Worm (Caenorhabditis elegans) whole organism, L2 larva: ENCODE data around the gene Y105C5A.1272.
"Not testable (repeated sequence)": the region's sequence is repeated elsewhere in the genome, so short reads cannot be mapped to it uniquely, and the experiment has no call there.

Experiments
- aly-2 ChIP-seq: fragments of 150-350 bp; optimal IDR thresholded peaks from 2 replicates; lab custom pipeline; 2014; ENCODE audit warnings: missing biosample characterization, missing genetic modification characterization
- ceh-82 ChIP-seq: fragments of 150-350 bp; optimal IDR thresholded peaks from 2 replicates; lab custom pipeline; 2014; ENCODE audit warnings: missing biosample characterization, missing genetic modification characterization
- dmd-4 ChIP-seq: sonication (generic microtip); optimal IDR thresholded peaks from 2 replicates; lab custom pipeline; 2017; ENCODE audit warnings: missing biosample characterization, missing genetic modification characterization
- egl-27 ChIP-seq: sonication (generic microtip); optimal IDR thresholded peaks from 3 replicates; lab custom pipeline; 2017; ENCODE audit warnings: missing biosample characterization, missing genetic modification reagents, missing genetic modification characterization
- elt-3 ChIP-seq: sonication (generic microtip); optimal IDR thresholded peaks from 2 replicates; lab custom pipeline; 2017; ENCODE audit warnings: missing biosample characterization, missing genetic modification characterization
- lin-11 ChIP-seq: fragments of 150-350 bp; sonication (generic microtip); optimal IDR thresholded peaks from 2 replicates; lab custom pipeline; 2014; ENCODE audit warnings: missing biosample characterization, missing genetic modification characterization, inconsistent platforms, mixed read lengths
- lin-39 ChIP-seq: fragments of 150-350 bp; optimal IDR thresholded peaks from 2 replicates; lab custom pipeline; 2014; ENCODE audit warnings: missing biosample characterization, missing genetic modification reagents, missing genetic modification characterization
- sem-4 ChIP-seq: fragments of 150-350 bp; optimal IDR thresholded peaks from 2 replicates; lab custom pipeline; 2014; ENCODE audit warnings: missing biosample characterization, missing genetic modification reagents, missing genetic modification characterization
- sma-9 ChIP-seq, 2 experiments: fragments of 150-350 bp in 1 of 2; sonication (generic microtip) in 1 of 2; optimal IDR thresholded peaks; 2 replicates each; lab custom pipeline; 2014 to 2016; ENCODE audit warnings: missing genetic modification characterization in 2 of 2, mild to moderate bottlenecking in 1 of 2, missing biosample characterization in 1 of 2, missing compliant biosample characterization in 1 of 2, missing genetic modification reagents in 1 of 2, moderate library complexity in 1 of 2
- snpc-4 ChIP-seq: fragments of 150-350 bp; optimal IDR thresholded peaks from 2 replicates; lab custom pipeline; 2014; ENCODE audit warnings: missing biosample characterization, missing genetic modification characterization

ce11 chrIV:15646418-15647220, at the start of gene Y105C5A.1272, which contains the start of gene Y105C5A.1268:
- not testable (repeated sequence) for TF ChIP-seq snpc-4 (tag; lab: Kevin White, UChicago); dmd-4 (tag; lab: Kevin White, UChicago); lin-39; aly-2 (tag; lab: Kevin White, UChicago); elt-3 (tag; lab: Kevin White, UChicago); sma-9 (tag; optimal IDR thresholded peaks at IDR 0.05; lab: Kevin White, UChicago)
- peak; percentile 17 for TF ChIP-seq ceh-82 (tag; lab: Kevin White, UChicago)
- peak; percentile 17 for TF ChIP-seq lin-11 (tag; lab: Kevin White, UChicago)
- TF ChIP-seq egl-27, result peak; percentile 88
- TF ChIP-seq sem-4 (tag; lab: Kevin White, UChicago), result peak; percentile 83
- TF ChIP-seq sma-9 (GFP tag; optimal IDR thresholded peaks at IDR 0.05; lab: Kevin White, UChicago), result peak; percentile 80
